Worm (Caenorhabditis elegans) whole organism, L4 larva: Measurements from ENCODE around the gene srw-127.
A peak's percentile ranks its signal among the peaks of the same experiment; 100 is the strongest.

Source experiments
- F10B5.3 ChIP-seq: sonication (generic microtip); optimal IDR thresholded peaks from 2 replicates; lab custom pipeline; 2016; ENCODE audit warnings: mild to moderate bottlenecking, missing genetic modification characterization, missing compliant biosample characterization
- F26F4.8 ChIP-seq: fragments of 200-800 bp; sonication (Bioruptor generic); conservative IDR thresholded peaks from 2 replicates; pipeline ENCODE4 v1.3.6; 2022; ENCODE audit warnings: missing genetic modification characterization, missing compliant biosample characterization
- T26A8.4 ChIP-seq: fragments of 200-800 bp; sonication (Bioruptor generic); IDR thresholded peaks from 2 replicates; pipeline ENCODE4 v1.3.6; 2022; ENCODE audit warnings: missing genetic modification characterization, missing compliant biosample characterization
- Y48G9A.11 ChIP-seq: fragments of 200-800 bp; sonication (Bioruptor generic); IDR thresholded peaks from 2 replicates; pipeline ENCODE4 v1.3.6; 2022; ENCODE audit warnings: missing genetic modification reagents, missing genetic modification characterization, missing compliant biosample characterization
- Y75B8A.6 ChIP-seq: fragments of 200-800 bp; sonication (Bioruptor generic); IDR thresholded peaks from 2 replicates; pipeline ENCODE4 v1.3.6; 2022; ENCODE audit warnings: missing genetic modification reagents, missing genetic modification characterization, missing compliant biosample characterization
- ZK546.5 ChIP-seq, 2 experiments: sonication (generic microtip); optimal IDR thresholded peaks; 2 replicates each; lab custom pipeline; 2017; ENCODE audit warnings: missing biosample characterization in 2 of 2, missing genetic modification characterization in 2 of 2
- aly-2 ChIP-seq: sonication (generic microtip); optimal IDR thresholded peaks from 2 replicates; lab custom pipeline; 2018; ENCODE audit warnings: missing biosample characterization, missing genetic modification characterization
- ama-1 ChIP-seq: fragments of 150-350 bp; optimal IDR thresholded peaks from 2 replicates; lab custom pipeline; 2014; ENCODE audit warnings: inconsistent platforms, mixed read lengths
- arid-1 ChIP-seq: fragments of 200-800 bp; sonication (Bioruptor generic); conservative IDR thresholded peaks from 2 replicates; pipeline ENCODE4 v1.3.6; 2022; ENCODE audit warnings: missing genetic modification reagents, missing genetic modification characterization, missing compliant biosample characterization
- attf-4 ChIP-seq: sonication (generic microtip); optimal IDR thresholded peaks from 3 replicates; lab custom pipeline; 2017; ENCODE audit warnings: missing biosample characterization, missing genetic modification characterization
- ceh-32 ChIP-seq: sonication (generic microtip); optimal IDR thresholded peaks from 2 replicates; lab custom pipeline; 2016; ENCODE audit warnings: mild to moderate bottlenecking, missing genetic modification characterization, missing compliant biosample characterization; ENCODE audit not compliant: poor library complexity
- ceh-44 ChIP-seq: fragments of 200-800 bp; sonication (Bioruptor generic); IDR thresholded peaks from 2 replicates; pipeline ENCODE4 v1.3.6; 2022; ENCODE audit warnings: missing genetic modification reagents, missing genetic modification characterization, missing compliant biosample characterization
- ceh-62 ChIP-seq: sonication (generic microtip); optimal IDR thresholded peaks from 2 replicates; lab custom pipeline; 2017; ENCODE audit warnings: missing biosample characterization, missing genetic modification characterization
- ces-1 ChIP-seq: fragments of 150-350 bp; sonication (generic microtip); optimal IDR thresholded peaks from 4 replicates; lab custom pipeline; 2014; ENCODE audit warnings: missing biosample characterization, missing genetic modification reagents, missing genetic modification characterization
- cey-2 ChIP-seq: sonication (generic microtip); optimal IDR thresholded peaks from 3 replicates; lab custom pipeline; 2017; ENCODE audit warnings: missing genetic modification characterization, mild to moderate bottlenecking, missing compliant biosample characterization, antibody characterized with exemption, borderline replicate concordance; ENCODE audit not compliant: insufficient read depth
- daf-12 ChIP-seq: fragments of 150-350 bp; optimal IDR thresholded peaks from 2 replicates; lab custom pipeline; 2014; ENCODE audit warnings: missing biosample characterization, missing genetic modification reagents, missing genetic modification characterization
- dmd-6 ChIP-seq: fragments of 200-800 bp; sonication (Bioruptor generic); IDR thresholded peaks from 2 replicates; pipeline ENCODE4 v1.3.6; 2022; ENCODE audit warnings: missing genetic modification reagents, missing genetic modification characterization, missing compliant biosample characterization
- dmd-8 ChIP-seq: fragments of 200-800 bp; sonication (Bioruptor generic); IDR thresholded peaks from 2 replicates; pipeline ENCODE4 v1.3.6; 2022; ENCODE audit warnings: missing genetic modification characterization, missing compliant biosample characterization
- dmd-9 ChIP-seq: fragments of 200-800 bp; sonication (Bioruptor generic); IDR thresholded peaks from 2 replicates; pipeline ENCODE4 v1.3.6; 2022; ENCODE audit warnings: missing genetic modification reagents, missing genetic modification characterization, missing compliant biosample characterization
- fos-1 ChIP-seq: fragments of 150-350 bp; optimal IDR thresholded peaks from 2 replicates; lab custom pipeline; 2014; ENCODE audit warnings: missing biosample characterization, missing genetic modification characterization
- hif-1 ChIP-seq, 2 experiments: sonication (generic microtip); optimal IDR thresholded peaks; 2 replicates each; lab custom pipeline; 2016 to 2017; ENCODE audit warnings: missing compliant biosample characterization in 2 of 2, missing genetic modification characterization in 2 of 2, missing genetic modification reagents in 2 of 2, missing genotype in 2 of 2, mild to moderate bottlenecking in 1 of 2
- hlh-11 ChIP-seq: fragments of 200-800 bp; sonication (Bioruptor generic); optimal IDR thresholded peaks from 2 replicates; lab custom pipeline; 2018; ENCODE audit warnings: mild to moderate bottlenecking, missing genetic modification characterization, missing compliant biosample characterization
- hlh-30 ChIP-seq: sonication (generic microtip); optimal IDR thresholded peaks from 2 replicates; lab custom pipeline; 2017; ENCODE audit warnings: antibody characterized with exemption, mild to moderate bottlenecking, missing genetic modification characterization, missing compliant biosample characterization; ENCODE audit not compliant: insufficient read depth
- jun-1 ChIP-seq: fragments of 150-350 bp; optimal IDR thresholded peaks from 2 replicates; lab custom pipeline; 2014; ENCODE audit warnings: missing biosample characterization, missing genetic modification reagents, missing genetic modification characterization
- lim-7 ChIP-seq: fragments of 200-800 bp; sonication (Bioruptor generic); IDR thresholded peaks from 2 replicates; pipeline ENCODE4 v1.3.6; 2022; ENCODE audit warnings: missing genetic modification characterization, missing compliant biosample characterization
- lin-13 ChIP-seq: fragments of 150-350 bp; optimal IDR thresholded peaks from 2 replicates; lab custom pipeline; 2014; ENCODE audit warnings: missing biosample characterization, missing genetic modification reagents, missing genetic modification characterization
- lin-15B ChIP-seq: fragments of 150-350 bp; sonication (generic microtip); optimal IDR thresholded peaks from 3 replicates; lab custom pipeline; 2014; ENCODE audit warnings: missing biosample characterization, missing genetic modification characterization
- madf-5 ChIP-seq, 2 experiments: fragments of 200-800 bp; sonication (Bioruptor generic); IDR thresholded peaks; 2 replicates each; pipeline ENCODE4 v1.3.6; 2022; ENCODE audit warnings: missing compliant biosample characterization in 2 of 2, missing genetic modification characterization in 2 of 2
- mdl-1 ChIP-seq, 2 experiments: fragments of 150-350 bp in 1 of 2; sonication (generic microtip) in 1 of 2; optimal IDR thresholded peaks; 2 replicates each; lab custom pipeline; 2014 to 2017; ENCODE audit warnings: missing biosample characterization in 2 of 2, missing genetic modification characterization in 2 of 2
- mdt-29 ChIP-seq: fragments of 200-800 bp; sonication (Bioruptor generic); IDR thresholded peaks from 2 replicates; pipeline ENCODE4 v1.3.6; 2022; ENCODE audit warnings: missing genetic modification reagents, missing genetic modification characterization, missing compliant biosample characterization
- mxl-2 ChIP-seq: fragments of 200-800 bp; sonication (Bioruptor generic); conservative IDR thresholded peaks from 2 replicates; pipeline ENCODE4 v1.3.6; 2022; ENCODE audit warnings: missing genetic modification reagents, missing genetic modification characterization, missing compliant biosample characterization
- nhr-10 ChIP-seq: fragments of 150-350 bp; optimal IDR thresholded peaks from 2 replicates; lab custom pipeline; 2014; ENCODE audit warnings: missing biosample characterization, missing genetic modification characterization
- nhr-11 ChIP-seq: fragments of 150-350 bp; optimal IDR thresholded peaks from 2 replicates; lab custom pipeline; 2014; ENCODE audit warnings: missing biosample characterization, missing genetic modification characterization
- nhr-111 ChIP-seq: fragments of 200-800 bp; sonication (Bioruptor generic); optimal IDR thresholded peaks from 2 replicates; lab custom pipeline; 2018; ENCODE audit warnings: mild to moderate bottlenecking, missing genetic modification characterization, missing compliant biosample characterization
- nhr-237 ChIP-seq: sonication (generic microtip); optimal IDR thresholded peaks from 2 replicates; lab custom pipeline; 2017; ENCODE audit warnings: missing biosample characterization, missing genetic modification characterization
- nhr-41 ChIP-seq: fragments of 200-800 bp; sonication (Bioruptor generic); IDR thresholded peaks from 2 replicates; pipeline ENCODE4 v1.3.6; 2022; ENCODE audit warnings: missing genetic modification reagents, missing genetic modification characterization, missing compliant biosample characterization
- nhr-42 ChIP-seq: fragments of 200-800 bp; sonication (Bioruptor generic); IDR thresholded peaks from 2 replicates; pipeline ENCODE4 v1.3.6; 2022; ENCODE audit warnings: missing genetic modification characterization, missing compliant biosample characterization
- nhr-76 ChIP-seq: fragments of 150-350 bp; optimal IDR thresholded peaks from 2 replicates; lab custom pipeline; 2014; ENCODE audit warnings: missing biosample characterization, missing genetic modification characterization
- pha-4 ChIP-seq, 2 experiments: fragments of 150-350 bp in 1 of 2; fragments of 200-800 bp in 1 of 2; sonication (Bioruptor generic) in 1 of 2; IDR thresholded peaks in 1 of 2; optimal IDR thresholded peaks in 1 of 2; 2 replicates each; pipeline versions ENCODE4 v1.3.6 to Lab custom; 2014 to 2022; ENCODE audit warnings: missing genetic modification characterization in 2 of 2, missing genetic modification reagents in 2 of 2, missing biosample characterization in 1 of 2, missing compliant biosample characterization in 1 of 2
- php-3 ChIP-seq: fragments of 200-800 bp; sonication (Bioruptor generic); IDR thresholded peaks from 2 replicates; pipeline ENCODE4 v1.3.6; 2022; ENCODE audit warnings: missing genetic modification reagents, missing genetic modification characterization, missing compliant biosample characterization
- pqm-1 ChIP-seq: sonication (generic microtip); optimal IDR thresholded peaks from 2 replicates; lab custom pipeline; 2017; ENCODE audit warnings: missing biosample characterization, missing genetic modification characterization
- rbr-2 ChIP-seq: sonication (generic microtip); optimal IDR thresholded peaks from 2 replicates; lab custom pipeline; 2016; ENCODE audit warnings: missing genotype, missing genetic modification characterization, missing compliant biosample characterization
- saeg-2 ChIP-seq: fragments of 200-800 bp; sonication (Bioruptor generic); IDR thresholded peaks from 2 replicates; pipeline ENCODE4 v1.3.6; 2022; ENCODE audit warnings: missing genetic modification reagents, missing genetic modification characterization, missing compliant biosample characterization
- snpc-1.2 ChIP-seq: fragments of 200-800 bp; sonication (Bioruptor generic); IDR thresholded peaks from 2 replicates; pipeline ENCODE4 v1.3.6; 2022; ENCODE audit warnings: missing genetic modification reagents, missing genetic modification characterization, missing compliant biosample characterization
- snpc-4 ChIP-seq: fragments of 150-350 bp; optimal IDR thresholded peaks from 2 replicates; lab custom pipeline; 2014; ENCODE audit warnings: missing biosample characterization, missing genetic modification characterization
- spr-1 ChIP-seq: sonication (generic microtip); optimal IDR thresholded peaks from 2 replicates; lab custom pipeline; 2016; ENCODE audit warnings: mild to moderate bottlenecking, missing genetic modification characterization, missing compliant biosample characterization
- tag-97 ChIP-seq: fragments of 200-800 bp; sonication (Bioruptor generic); IDR thresholded peaks from 2 replicates; pipeline ENCODE4 v1.3.6; 2022; ENCODE audit warnings: missing genetic modification characterization, missing compliant biosample characterization
- tra-1 ChIP-seq: fragments of 200-800 bp; sonication (Bioruptor generic); IDR thresholded peaks from 2 replicates; pipeline ENCODE4 v1.3.6; 2022; ENCODE audit warnings: missing genetic modification reagents, missing genetic modification characterization, missing compliant biosample characterization
- zfp-2 ChIP-seq: sonication (generic microtip); optimal IDR thresholded peaks from 2 replicates; lab custom pipeline; 2016; ENCODE audit warnings: mild to moderate bottlenecking, missing genetic modification characterization, missing compliant biosample characterization
- zfp-3 ChIP-seq: fragments of 200-800 bp; sonication (Bioruptor generic); conservative IDR thresholded peaks from 2 replicates; pipeline ENCODE4 v1.3.6; 2022; ENCODE audit warnings: missing genetic modification reagents, missing genetic modification characterization, missing compliant biosample characterization
- zip-11 ChIP-seq: fragments of 200-800 bp; sonication (Bioruptor generic); IDR thresholded peaks from 2 replicates; pipeline ENCODE4 v1.3.6; 2022; ENCODE audit warnings: missing genetic modification characterization, missing compliant biosample characterization
- zip-2 ChIP-seq: fragments of 150-350 bp; optimal IDR thresholded peaks from 2 replicates; lab custom pipeline; 2014; ENCODE audit warnings: missing biosample characterization, missing genetic modification characterization

srw-127 gene

DNA sequence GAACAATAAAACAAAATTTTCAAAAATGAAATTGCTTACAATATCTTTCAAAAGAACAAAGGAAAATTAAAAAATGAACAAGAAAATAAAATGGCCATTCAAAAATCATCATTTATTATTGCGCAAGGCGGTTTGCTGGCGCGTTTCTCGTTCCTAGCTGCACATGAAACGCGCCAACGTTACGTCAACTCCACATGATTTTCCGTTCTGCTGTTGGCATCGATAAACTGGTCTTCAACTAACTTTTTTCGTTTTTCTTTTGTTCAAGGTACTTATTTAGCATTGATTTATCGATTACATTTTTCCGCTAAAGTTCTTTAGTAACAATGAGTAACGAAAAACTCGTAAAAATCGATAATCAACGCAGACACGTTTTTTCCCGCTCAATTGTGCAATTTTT lies 47.7 kb downstream of the srw-127 start, which contains the start of the genes Y57E12AL.6 and Y57E12AL.1 (continued):
- no peak for TF ChIP-seq snpc-1.2 (GFP tag; lab: Robert Waterston, UW)
- TF ChIP-seq hlh-30 (tag; lab: Kevin White, UChicago) = peak; percentile 95
- no peak for TF ChIP-seq snpc-4 (tag; lab: Kevin White, UChicago)
- no peak for TF ChIP-seq saeg-2 (GFP tag; lab: Robert Waterston, UW)
- TF ChIP-seq zip-11 (GFP tag; lab: Robert Waterston, UW) = no peak
- no peak for TF ChIP-seq pha-4 (GFP tag; IDR thresholded peaks at IDR 0.05; lab: Robert Waterston, UW)
- no peak for TF ChIP-seq pha-4 (tag; optimal IDR thresholded peaks at IDR 0.05; lab: Kevin White, UChicago)
- no peak for TF ChIP-seq nhr-42 (GFP tag; lab: Robert Waterston, UW)
- TF ChIP-seq madf-5 (GFP tag; IDR thresholded peaks at IDR 0.05; lab: Robert Waterston, UW) = no peak
- 0 out of 2 replicates have a peak, but pooled peaks have one; percentile 67 for TF ChIP-seq zfp-3 (GFP tag; lab: Robert Waterston, UW)
- peak in 1 of 2 experiments; percentile 43 for TF ChIP-seq hif-1 (tag; optimal IDR thresholded peaks at IDR 0.05; lab: Kevin White, UChicago)
- TF ChIP-seq arid-1 (GFP tag; lab: Robert Waterston, UW) = no peak
- TF ChIP-seq php-3 (GFP tag; lab: Robert Waterston, UW) = no peak
- TF ChIP-seq zfp-2 (tag; lab: Kevin White, UChicago) = no peak
- TF ChIP-seq lim-7 (GFP tag; lab: Robert Waterston, UW) = no peak
- TF ChIP-seq F26F4.8 (GFP tag; lab: Robert Waterston, UW) = no peak
- peak; percentile 66; the same call in 1 of the 2 replicates for TF ChIP-seq dmd-9 (GFP tag; lab: Robert Waterston, UW)
- no peak for TF ChIP-seq aly-2 (tag; lab: Kevin White, UChicago)
- TF ChIP-seq nhr-41 (GFP tag; lab: Robert Waterston, UW) = no peak
- TF ChIP-seq nhr-237 (tag; lab: Kevin White, UChicago) = no peak
- TF ChIP-seq mdl-1 (tag; optimal IDR thresholded peaks at IDR 0.05; lab: Kevin White, UChicago) = peak in 1 of 2 experiments; percentile 65
- no peak for TF ChIP-seq mdt-29
- no peak for TF ChIP-seq mxl-2 (GFP tag; lab: Robert Waterston, UW)
- TF ChIP-seq lin-15B (tag; lab: Kevin White, UChicago) = no peak
- TF ChIP-seq Y75B8A.6 (GFP tag; lab: Robert Waterston, UW) = no peak
- TF ChIP-seq dmd-6 (GFP tag; lab: Robert Waterston, UW) = peak; percentile 80
- TF ChIP-seq ceh-32 (tag; lab: Kevin White, UChicago) = no peak
- TF ChIP-seq nhr-11 (tag; lab: Kevin White, UChicago) = peak; percentile 72
- no peak for TF ChIP-seq tag-97 (GFP tag; lab: Robert Waterston, UW)
- no peak for TF ChIP-seq Y48G9A.11 (GFP tag; lab: Robert Waterston, UW)
- TF ChIP-seq lin-13 = peak; percentile 62
- TF ChIP-seq jun-1 = peak; percentile 18
- no peak for TF ChIP-seq ces-1
- TF ChIP-seq attf-4 (tag; lab: Kevin White, UChicago) = no peak
- no peak for TF ChIP-seq ceh-44 (GFP tag; lab: Robert Waterston, UW)
- TF ChIP-seq pqm-1 (tag; lab: Kevin White, UChicago) = no peak
- TF ChIP-seq fos-1 = no peak
- TF ChIP-seq nhr-76 (tag; lab: Kevin White, UChicago) = no peak
- no peak for TF ChIP-seq ama-1 (lab: Kevin White, UChicago)
- TF ChIP-seq daf-12 (tag; lab: Kevin White, UChicago) = no peak
- no peak for TF ChIP-seq tra-1 (GFP tag; lab: Robert Waterston, UW)
- TF ChIP-seq spr-1 (tag; lab: Kevin White, UChicago) = peak; percentile 73
- no peak for TF ChIP-seq zip-2
- no peak for TF ChIP-seq nhr-111 (GFP tag; lab: Kevin White, UChicago)
- TF ChIP-seq ceh-62 (tag; lab: Kevin White, UChicago) = no peak
- TF ChIP-seq hlh-11 = peak; percentile 86
- TF ChIP-seq ZK546.5 (tag; optimal IDR thresholded peaks at IDR 0.05; lab: Kevin White, UChicago) = no peak
- peak; percentile 78 for TF ChIP-seq rbr-2 (tag; lab: Kevin White, UChicago)
- peak; percentile 64 for TF ChIP-seq T26A8.4
- no peak for TF ChIP-seq cey-2 (tag; lab: Kevin White, UChicago)
- TF ChIP-seq nhr-10 (tag; lab: Kevin White, UChicago) = no peak
- no peak for TF ChIP-seq F10B5.3 (tag; lab: Kevin White, UChicago)
- no peak for TF ChIP-seq dmd-8 (GFP tag; lab: Robert Waterston, UW)
